Fruit fly (Drosophila melanogaster): Measurements from ENCODE around the gene CG14915.

DNA sequence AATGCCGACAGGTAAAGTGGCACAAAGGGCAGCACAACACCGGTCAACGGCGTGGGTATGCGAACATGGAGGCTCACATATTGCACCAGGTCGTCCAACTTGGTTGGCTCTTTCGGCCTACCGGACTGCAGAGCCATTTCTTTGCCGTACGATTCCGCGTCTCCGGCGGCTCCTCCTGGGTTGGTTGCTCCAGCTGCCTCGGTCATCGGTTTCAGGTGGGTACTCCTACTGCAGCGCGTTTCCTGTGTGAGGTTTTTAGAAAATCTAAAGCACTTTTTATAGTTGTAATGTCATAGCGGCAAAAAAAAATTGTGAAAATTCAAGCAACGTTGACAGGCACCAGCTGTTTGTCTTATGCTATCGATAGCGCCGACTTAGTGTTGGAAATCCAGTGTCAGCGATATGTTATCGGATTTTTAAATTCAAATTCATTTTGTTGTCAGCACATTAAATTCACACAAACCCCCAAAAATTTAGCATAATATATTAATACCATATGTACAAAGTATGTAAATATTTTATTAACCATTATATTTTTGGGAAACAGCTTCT, 49.2 kb downstream of the CG14915 start, which contains the start of gene CG6230:
- no peak for TF ChIP-seq EcR (GFP tag; optimal IDR thresholded peaks at IDR 0.05)
- no peak for TF ChIP-seq pan (optimal IDR thresholded peaks at IDR 0.05)

Data from whole organism.